Worm (Caenorhabditis elegans) whole organism, L4/young adult: Measurements from ENCODE around the gene F15E6.5.

Experiments
- W03F9.2 ChIP-seq: fragments of 150-350 bp; optimal IDR thresholded peaks from 2 replicates; lab custom pipeline; 2014; ENCODE audit warnings: missing biosample characterization, missing genetic modification characterization
- dao-5 ChIP-seq: sonication (generic microtip); optimal IDR thresholded peaks from 2 replicates; lab custom pipeline; 2016; ENCODE audit warnings: missing genotype, missing genetic modification characterization, moderate library complexity, missing compliant biosample characterization
- him-1 ChIP-seq: sonication (generic microtip); optimal IDR thresholded peaks from 2 replicates; lab custom pipeline; 2016; ENCODE audit warnings: missing genotype, missing genetic modification reagents, missing genetic modification characterization, missing compliant biosample characterization

ce11 chrIV:4317638-4318037, 28.3 kb downstream of the F15E6.5 start:
- TF ChIP-seq W03F9.2 (tag; lab: Kevin White, UChicago) (no peak), dao-5 (tag; lab: Kevin White, UChicago) (no peak), him-1 (no peak)
